Fruit fly (Drosophila melanogaster): Measurements from ENCODE around the gene Fur1.
A peak's percentile ranks its signal among the peaks of the same experiment; 100 is the strongest.

Fur1 gene

dm6 chr3R:25490375-25490774, 17.5 kb upstream of the Fur1 start (continued):
- no peak for TF ChIP-seq spab (GFP tag; optimal IDR thresholded peaks at IDR 0.05)
- no peak for TF ChIP-seq Eip75B (GFP tag; optimal IDR thresholded peaks at IDR 0.05)
- TF ChIP-seq CG15336 (GFP tag; IDR thresholded peaks at IDR 0.05), result peak; percentile 87
- TF ChIP-seq Ets21C (GFP tag; optimal IDR thresholded peaks at IDR 0.05), result no peak
- peak; percentile 57 for TF ChIP-seq net (GFP tag; optimal IDR thresholded peaks at IDR 0.05)
- TF ChIP-seq CG3032 (tag; optimal IDR thresholded peaks at IDR 0.05), result peak; percentile 35
- TF ChIP-seq CG16779 (tag; optimal IDR thresholded peaks at IDR 0.05), result peak; percentile 29
- TF ChIP-seq Ets96B (tag; optimal IDR thresholded peaks at IDR 0.05), result peak; percentile 17
- no peak for TF ChIP-seq CG9139 (GFP tag; optimal IDR thresholded peaks at IDR 0.05)
- no peak for TF ChIP-seq vri (GFP tag; optimal IDR thresholded peaks at IDR 0.05)
- peak; percentile 11 for TF ChIP-seq Eip93F (GFP tag; optimal IDR thresholded peaks at IDR 0.05)
- TF ChIP-seq fd59A (GFP tag; optimal IDR thresholded peaks at IDR 0.05), result no peak
- peak; percentile 70 for TF ChIP-seq CG6276 (GFP tag; optimal IDR thresholded peaks at IDR 0.05)
- no peak for TF ChIP-seq CG6854 (GFP tag; optimal IDR thresholded peaks at IDR 0.05)
- peak; percentile 4 for TF ChIP-seq CG6792 (GFP tag; optimal IDR thresholded peaks at IDR 0.05)
- TF ChIP-seq Sox14 (GFP tag; optimal IDR thresholded peaks at IDR 0.05), result peak; percentile 47
- peak; percentile 40 for TF ChIP-seq CG31627 (GFP tag; optimal IDR thresholded peaks at IDR 0.05)
- TF ChIP-seq CG1621 (tag; optimal IDR thresholded peaks at IDR 0.05), result no peak
- TF ChIP-seq CG3919 (GFP tag; optimal IDR thresholded peaks at IDR 0.05), result peak; percentile 36
- peak; percentile 86 for TF ChIP-seq OdsH (GFP tag; optimal IDR thresholded peaks at IDR 0.05)
- TF ChIP-seq ss (GFP tag; optimal IDR thresholded peaks at IDR 0.05), result no peak

dm6 chr3R:25489685-25490084, 16.8 kb upstream of the Fur1 start:
- TF ChIP-seq fd85E (GFP tag; optimal IDR thresholded peaks at IDR 0.05) (no peak), eg (GFP tag; IDR thresholded peaks at IDR 0.05) (0 out of 3 replicates have a peak, but pooled peaks have one; percentile 6), OdsH (GFP tag; optimal IDR thresholded peaks at IDR 0.05) (no peak), Hr38 (GFP tag; optimal IDR thresholded peaks at IDR 0.05) (no peak), vri (GFP tag; optimal IDR thresholded peaks at IDR 0.05) (no peak), CG10669 (GFP tag; optimal IDR thresholded peaks at IDR 0.05) (no peak), Sox102F (GFP tag; optimal IDR thresholded peaks at IDR 0.05) (peak; percentile 0), CG34406 (GFP tag; optimal IDR thresholded peaks at IDR 0.05) (no peak), CG31627 (GFP tag; optimal IDR thresholded peaks at IDR 0.05) (no peak), CG11762 (GFP tag; optimal IDR thresholded peaks at IDR 0.05; ENCODE audit: insufficient read depth) (no peak), Ets21C (GFP tag; optimal IDR thresholded peaks at IDR 0.05) (no peak), fd59A (GFP tag; optimal IDR thresholded peaks at IDR 0.05) (no peak), spab (GFP tag; optimal IDR thresholded peaks at IDR 0.05) (no peak), ss (GFP tag; optimal IDR thresholded peaks at IDR 0.05) (no peak), esn (GFP tag; optimal IDR thresholded peaks at IDR 0.05) (no peak)

dm6 chr3R:25489116-25489515, 16.3 kb upstream of the Fur1 start:
- TF ChIP-seq ss (GFP tag; optimal IDR thresholded peaks at IDR 0.05) (no peak), CG6792 (GFP tag; optimal IDR thresholded peaks at IDR 0.05) (peak; percentile 25), eg (GFP tag; IDR thresholded peaks at IDR 0.05) (peak; percentile 77), spab (GFP tag; optimal IDR thresholded peaks at IDR 0.05) (peak; percentile 39), CG8319 (GFP tag; optimal IDR thresholded peaks at IDR 0.05) (peak; percentile 22), fd85E (GFP tag; optimal IDR thresholded peaks at IDR 0.05) (no peak), Hr38 (GFP tag; optimal IDR thresholded peaks at IDR 0.05) (no peak), fd59A (GFP tag; optimal IDR thresholded peaks at IDR 0.05) (no peak), Ets21C (GFP tag; optimal IDR thresholded peaks at IDR 0.05) (no peak), Eip78C (GFP tag) (peak; percentile 45), CG11762 (GFP tag; optimal IDR thresholded peaks at IDR 0.05; ENCODE audit: insufficient read depth) (peak; percentile 30), Ets96B (tag; optimal IDR thresholded peaks at IDR 0.05) (peak; percentile 64), CG11902 (GFP tag; optimal IDR thresholded peaks at IDR 0.05) (peak; percentile 33), Hr4 (GFP tag; optimal IDR thresholded peaks at IDR 0.05) (no peak), CG11294 (GFP tag; IDR thresholded peaks at IDR 0.05) (0 out of 2 replicates have a peak, but pooled peaks have one; percentile 26), CG6854 (GFP tag; optimal IDR thresholded peaks at IDR 0.05) (no peak), Sox14 (GFP tag; optimal IDR thresholded peaks at IDR 0.05) (no peak), acj6 (GFP tag; optimal IDR thresholded peaks at IDR 0.05) (peak; percentile 35), CG15336 (GFP tag; IDR thresholded peaks at IDR 0.05) (peak; percentile 66), CG10631 (GFP tag; optimal IDR thresholded peaks at IDR 0.05) (peak; percentile 60), Smox (GFP tag; optimal IDR thresholded peaks at IDR 0.05) (no peak), vri (GFP tag; optimal IDR thresholded peaks at IDR 0.05) (no peak), CG34406 (GFP tag; optimal IDR thresholded peaks at IDR 0.05) (peak; percentile 36), CG7368 (GFP tag; optimal IDR thresholded peaks at IDR 0.05) (peak; percentile 3), Gug (GFP tag; IDR thresholded peaks at IDR 0.05) (peak; percentile 27; the same call in 1 of the 2 replicates), CG6808 (GFP tag; optimal IDR thresholded peaks at IDR 0.05) (peak; percentile 59), Met (GFP tag; optimal IDR thresholded peaks at IDR 0.05) (no peak), Eip93F (GFP tag; optimal IDR thresholded peaks at IDR 0.05) (no peak), dac (GFP tag; optimal IDR thresholded peaks at IDR 0.05) (peak; percentile 22), Eip75B (GFP tag; optimal IDR thresholded peaks at IDR 0.05) (peak; percentile 29), CG8632 (GFP tag; optimal IDR thresholded peaks at IDR 0.05) (no peak), CG9139 (GFP tag; optimal IDR thresholded peaks at IDR 0.05) (peak; percentile 46), CG16779 (tag; optimal IDR thresholded peaks at IDR 0.05) (peak; percentile 36), pdm3 (GFP tag; optimal IDR thresholded peaks at IDR 0.05) (no peak)

Data from whole organism, prepupa.